Worm (Caenorhabditis elegans): ENCODE results near the gene K07H8.8.

K07H8.8 gene

ce11 chrIV:8229523-8229922, 38.7 kb downstream of the K07H8.8 start (continued):
- TF ChIP-seq nhr-41 (GFP tag; IDR thresholded peaks at IDR 0.05) = no peak
- TF ChIP-seq mdl-1 (tag; optimal IDR thresholded peaks at IDR 0.05) = peak in 1 of 2 experiments; percentile 35
- peak; percentile 10 for TF ChIP-seq lin-13 (GFP tag; optimal IDR thresholded peaks at IDR 0.05)
- TF ChIP-seq fkh-10 (GFP tag; optimal IDR thresholded peaks at IDR 0.05) = no peak
- peak; percentile 72 for TF ChIP-seq nhr-28 (tag; optimal IDR thresholded peaks at IDR 0.05)
- TF ChIP-seq hmg-1.1 (GFP tag; IDR thresholded peaks at IDR 0.05) = peak; percentile 53
- TF ChIP-seq gei-8 (GFP tag; optimal IDR thresholded peaks at IDR 0.05) = no peak
- peak; percentile 41 for TF ChIP-seq mep-1 (tag; optimal IDR thresholded peaks at IDR 0.05)
- peak; percentile 55 for TF ChIP-seq set-16 (GFP tag; IDR thresholded peaks at IDR 0.05)
- TF ChIP-seq lin-15B (tag; optimal IDR thresholded peaks at IDR 0.05) = no peak
- TF ChIP-seq ctbp-1 (GFP tag; IDR thresholded peaks at IDR 0.05) = no peak
- TF ChIP-seq hlh-11 (tag; optimal IDR thresholded peaks at IDR 0.05) = peak; percentile 96
- peak; percentile 71 for TF ChIP-seq nhr-102 (tag; optimal IDR thresholded peaks at IDR 0.05)
- peak; percentile 48 for TF ChIP-seq rbr-2 (tag; optimal IDR thresholded peaks at IDR 0.05)
- TF ChIP-seq tra-1 (GFP tag; IDR thresholded peaks at IDR 0.05) = peak; percentile 63; the same call in 1 of the 2 replicates
- TF ChIP-seq unc-62 (GFP tag; optimal IDR thresholded peaks at IDR 0.05 in 1 of 2) = peak in 1 of 2 experiments; percentile 99
- TF ChIP-seq unc-62 (tag; optimal IDR thresholded peaks at IDR 0.05) = no peak

ce11 chrIV:8226474-8226873, 41.7 kb downstream of the K07H8.8 start:
- TF ChIP-seq daf-8 (GFP tag; IDR thresholded peaks at IDR 0.05) (no peak), jun-1 (tag; optimal IDR thresholded peaks at IDR 0.05) (no peak), T20F7.1 (GFP tag; optimal IDR thresholded peaks at IDR 0.05) (peak; percentile 18), D1046.2 (GFP tag; IDR thresholded peaks at IDR 0.05) (no peak), nhr-111 (GFP tag; optimal IDR thresholded peaks at IDR 0.05) (no peak), ama-1 (optimal IDR thresholded peaks at IDR 0.05) (no peak), nhr-102 (tag; optimal IDR thresholded peaks at IDR 0.05) (no peak), dve-1 (tag; optimal IDR thresholded peaks at IDR 0.05; ENCODE audit: insufficient read depth) (peak; percentile 32), lin-1 (GFP tag; IDR thresholded peaks at IDR 0.05) (no peak), snpc-4 (tag; optimal IDR thresholded peaks at IDR 0.05) (no peak), nhr-10 (tag; optimal IDR thresholded peaks at IDR 0.05) (no peak), nhr-237 (tag; optimal IDR thresholded peaks at IDR 0.05) (no peak), php-3 (GFP tag; IDR thresholded peaks at IDR 0.05) (peak; percentile 50; the same call in 1 of the 2 replicates), nhr-76 (tag; optimal IDR thresholded peaks at IDR 0.05) (no peak), Y105C5A.15 (GFP tag; IDR thresholded peaks at IDR 0.05) (no peak), hlh-11 (tag; optimal IDR thresholded peaks at IDR 0.05) (no peak), fkh-10 (GFP tag; optimal IDR thresholded peaks at IDR 0.05) (no peak), egl-43 (GFP tag; IDR thresholded peaks at IDR 0.05) (no peak; the same call in 1 of the 2 replicates), nhr-77 (tag; optimal IDR thresholded peaks at IDR 0.05) (no peak), mdl-1 (tag; optimal IDR thresholded peaks at IDR 0.05) (no peak), snpc-1.2 (GFP tag; IDR thresholded peaks at IDR 0.05) (no peak), pha-4 (GFP tag; IDR thresholded peaks at IDR 0.05) (0 out of 2 replicates have a peak, but pooled peaks have one; percentile 9), pha-4 (tag; optimal IDR thresholded peaks at IDR 0.05) (no peak), lin-15B (tag; optimal IDR thresholded peaks at IDR 0.05) (no peak), daf-12 (tag; optimal IDR thresholded peaks at IDR 0.05) (no peak), lsy-2 (tag; optimal IDR thresholded peaks at IDR 0.05) (peak in 1 of 2 experiments; percentile 7), unc-62 (GFP tag; optimal IDR thresholded peaks at IDR 0.05 in 1 of 2) (no peak), unc-62 (tag; optimal IDR thresholded peaks at IDR 0.05) (no peak), nhr-28 (tag; optimal IDR thresholded peaks at IDR 0.05) (peak; percentile 33), F49E8.2 (tag; optimal IDR thresholded peaks at IDR 0.05; ENCODE audit: borderline replicate concordance) (no peak), Y75B8A.6 (GFP tag; IDR thresholded peaks at IDR 0.05) (no peak), Y5F2A.4 (GFP tag; optimal IDR thresholded peaks at IDR 0.05) (no peak), daf-19 (GFP tag; conservative IDR thresholded peaks at IDR 0.05) (no peak), spr-1 (tag; optimal IDR thresholded peaks at IDR 0.05) (no peak), madf-9 (GFP tag; conservative IDR thresholded peaks at IDR 0.05) (no peak), lin-29 (GFP tag; IDR thresholded peaks at IDR 0.05) (no peak), T26A8.4 (GFP tag; IDR thresholded peaks at IDR 0.05) (peak; percentile 7; the same call in 1 of the 2 replicates), madf-5 (GFP tag; IDR thresholded peaks at IDR 0.05) (no peak), skn-1 (tag; optimal IDR thresholded peaks at IDR 0.05) (no peak), daf-16 (GFP tag; optimal IDR thresholded peaks at IDR 0.05) (no peak), daf-16 (tag; optimal IDR thresholded peaks at IDR 0.05) (peak; percentile 55)
